Fruit fly (Drosophila melanogaster) whole organism, wandering third instar larva: ENCODE data around the gene Arv1.

Source experiments
- CG32264 ChIP-seq: fragments of 200-800 bp; sonication (Bioruptor generic); optimal IDR thresholded peaks from 2 replicates; lab custom pipeline; 2016; ENCODE audit warnings: missing biosample characterization, missing genetic modification characterization
- CrebA ChIP-seq: fragments of 200-800 bp; sonication (Bioruptor generic); optimal IDR thresholded peaks from 2 replicates; lab custom pipeline; 2016; ENCODE audit warnings: missing biosample characterization, mild to moderate bottlenecking, missing genetic modification characterization, borderline replicate concordance
- Dfd ChIP-seq: fragments of >200 bp; optimal IDR thresholded peaks from 2 replicates; lab custom pipeline; 2017; ENCODE audit warnings: missing biosample characterization, missing genetic modification characterization
- Dif ChIP-seq: fragments of 200-275, 200-300 bp; sonication (Bioruptor generic); optimal IDR thresholded peaks from 2 replicates; lab custom pipeline; 2018; ENCODE audit warnings: missing biosample characterization, missing genetic modification characterization; ENCODE audit not compliant: partially characterized antibody
- GATAd ChIP-seq: sonication (Bioruptor generic); optimal IDR thresholded peaks from 2 replicates; lab custom pipeline; 2016; ENCODE audit warnings: missing biosample characterization, missing genetic modification characterization
- HLH106 ChIP-seq: fragments of 200-800 bp; optimal IDR thresholded peaks from 3 replicates; lab custom pipeline; 2019; ENCODE audit warnings: missing biosample characterization, mild to moderate bottlenecking, missing genetic modification characterization, moderate library complexity
- Hnf4 ChIP-seq: fragments of 200-800 bp; sonication (Bioruptor generic); optimal IDR thresholded peaks from 2 replicates; lab custom pipeline; 2016; ENCODE audit warnings: missing biosample characterization, mild to moderate bottlenecking, missing genetic modification characterization
- Hr78 ChIP-seq: fragments of >200 bp; optimal IDR thresholded peaks from 2 replicates; lab custom pipeline; 2017; ENCODE audit warnings: missing biosample characterization, missing genetic modification characterization
- Hr83 ChIP-seq: fragments of 200-300 bp; sonication (Bioruptor generic); optimal IDR thresholded peaks from 2 replicates; lab custom pipeline; 2016; ENCODE audit warnings: missing biosample characterization, mild to moderate bottlenecking, missing genetic modification characterization, moderate library complexity; ENCODE audit not compliant: poor library complexity, severe bottlenecking
- Jra ChIP-seq: sonication (Bioruptor generic); optimal IDR thresholded peaks from 2 replicates; lab custom pipeline; 2016; ENCODE audit warnings: missing biosample characterization, missing genetic modification characterization
- Mio ChIP-seq: sonication (Bioruptor generic); optimal IDR thresholded peaks from 2 replicates; lab custom pipeline; 2016; ENCODE audit warnings: missing biosample characterization, missing genetic modification characterization
- Myc ChIP-seq: fragments of >200 bp; optimal IDR thresholded peaks from 2 replicates; lab custom pipeline; 2017
- N ChIP-seq: fragments of >200 bp; optimal IDR thresholded peaks from 2 replicates; lab custom pipeline; 2018; ENCODE audit warnings: missing biosample characterization, missing external identifiers, missing genetic modification characterization
- OdsH ChIP-seq: fragments of 200-800 bp; sonication (Bioruptor generic); optimal IDR thresholded peaks from 2 replicates; lab custom pipeline; 2016; ENCODE audit warnings: missing biosample characterization, mild to moderate bottlenecking, missing genetic modification characterization
- Rel ChIP-seq, 2 experiments: fragments of 200-800 bp; sonication (Bioruptor generic) in 1 of 2; optimal IDR thresholded peaks; 2 replicates in 1 of 2; 3 replicates in 1 of 2; lab custom pipeline; 2016 to 2019; ENCODE audit warnings: mild to moderate bottlenecking in 2 of 2, missing biosample characterization in 2 of 2, missing genetic modification characterization in 2 of 2, moderate library complexity in 1 of 2
- Sp1 ChIP-seq: fragments of 200-800 bp; sonication (Bioruptor generic); optimal IDR thresholded peaks from 3 replicates; lab custom pipeline; 2019; ENCODE audit warnings: missing biosample characterization, mild to moderate bottlenecking, missing genetic modification characterization, moderate library complexity
- Vsx2 ChIP-seq: fragments of 200-300, 225-300 bp; sonication (Bioruptor generic); optimal IDR thresholded peaks from 2 replicates; lab custom pipeline; 2018; ENCODE audit warnings: missing biosample characterization, missing genetic modification characterization; ENCODE audit not compliant: partially characterized antibody
- brk ChIP-seq: fragments of 200-800 bp; sonication (Bioruptor generic); optimal IDR thresholded peaks from 2 replicates; lab custom pipeline; 2016; ENCODE audit warnings: missing biosample characterization, mild to moderate bottlenecking, missing genetic modification characterization
- dl ChIP-seq, 2 experiments: fragments of 175-275, 200-275 bp in 1 of 2; fragments of 200-275 bp in 1 of 2; sonication (Bioruptor generic); optimal IDR thresholded peaks; lab custom pipeline; 2018; ENCODE audit warnings: mild to moderate bottlenecking in 2 of 2, missing biosample characterization in 2 of 2, missing genetic modification characterization in 2 of 2, moderate library complexity in 2 of 2; ENCODE audit not compliant: partially characterized antibody in 2 of 2, insufficient read depth in 1 of 2
- dsf ChIP-seq: sonication (Bioruptor generic); optimal IDR thresholded peaks from 2 replicates; lab custom pipeline; 2016; ENCODE audit warnings: missing biosample characterization, missing genetic modification characterization, borderline replicate concordance
- ey ChIP-seq: fragments of 200-800 bp; sonication (Bioruptor generic); optimal IDR thresholded peaks from 2 replicates; lab custom pipeline; 2016; ENCODE audit warnings: missing biosample characterization, missing genetic modification characterization
- foxo ChIP-seq, 2 experiments: fragments of 200-800 bp; sonication (Bioruptor generic); optimal IDR thresholded peaks; 2 replicates in 1 of 2; 3 replicates in 1 of 2; lab custom pipeline; 2016 to 2017; ENCODE audit warnings: missing biosample characterization in 2 of 2, missing genetic modification characterization in 2 of 2
- fru ChIP-seq: fragments of 200-800 bp; sonication (Bioruptor generic); optimal IDR thresholded peaks from 3 replicates; lab custom pipeline; 2016; ENCODE audit warnings: missing biosample characterization, mild to moderate bottlenecking, missing genetic modification characterization
- h ChIP-seq: fragments of 200-800 bp; sonication (Bioruptor generic); optimal IDR thresholded peaks from 3 replicates; lab custom pipeline; 2016; ENCODE audit warnings: missing biosample characterization, mild to moderate bottlenecking, missing genetic modification characterization
- lola ChIP-seq: fragments of >200 bp; optimal IDR thresholded peaks from 2 replicates; lab custom pipeline; 2017; ENCODE audit warnings: missing biosample characterization, missing genetic modification characterization
- psq ChIP-seq: fragments of 200-800 bp; sonication (Bioruptor generic); optimal IDR thresholded peaks from 3 replicates; lab custom pipeline; 2017; ENCODE audit warnings: missing biosample characterization, mild to moderate bottlenecking, missing genetic modification characterization, moderate library complexity
- rgr ChIP-seq: fragments of 200-800 bp; sonication (Bioruptor generic); optimal IDR thresholded peaks from 3 replicates; lab custom pipeline; 2016; ENCODE audit warnings: missing biosample characterization, mild to moderate bottlenecking, missing genetic modification characterization
- sage ChIP-seq: fragments of 200-800 bp; sonication (Bioruptor generic); optimal IDR thresholded peaks from 2 replicates; lab custom pipeline; 2016; ENCODE audit warnings: missing biosample characterization, mild to moderate bottlenecking, missing genetic modification characterization
- sv ChIP-seq: fragments of 200-800 bp; sonication (Bioruptor generic); optimal IDR thresholded peaks from 3 replicates; lab custom pipeline; 2016; ENCODE audit warnings: missing biosample characterization, missing genetic modification characterization
- tai ChIP-seq: sonication (Bioruptor generic); optimal IDR thresholded peaks from 2 replicates; lab custom pipeline; 2016; ENCODE audit warnings: missing biosample characterization, missing genetic modification characterization
- usp ChIP-seq: fragments of >200 bp; optimal IDR thresholded peaks from 2 replicates; lab custom pipeline; 2017; ENCODE audit warnings: missing biosample characterization, missing genetic modification characterization
- woc ChIP-seq: sonication (Bioruptor generic); optimal IDR thresholded peaks from 2 replicates; lab custom pipeline; 2016; ENCODE audit warnings: missing biosample characterization, mild to moderate bottlenecking, missing genetic modification characterization

Gene Arv1

DNA sequence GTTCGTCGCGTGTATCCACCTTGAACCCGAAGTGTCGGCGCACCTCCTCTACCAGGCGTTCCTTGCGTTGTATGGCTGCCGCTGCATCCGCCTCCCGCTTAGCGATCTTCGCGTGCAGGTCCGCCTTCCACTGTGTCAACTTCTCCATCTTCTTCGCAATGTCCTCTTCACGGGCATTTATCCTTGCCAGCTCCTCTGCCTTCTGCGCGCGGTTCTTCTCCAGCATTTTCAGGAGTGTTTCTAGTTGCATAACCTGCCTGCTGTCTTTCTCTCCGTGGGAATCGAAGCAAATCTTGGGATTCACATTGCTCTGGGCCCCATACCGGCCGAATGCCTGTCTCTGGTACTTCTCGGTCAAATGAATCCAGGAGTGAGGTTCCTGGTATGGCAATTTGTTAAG is 39.1 kb upstream of the Arv1 start:
- no peak for TF ChIP-seq Hr83 (GFP tag; lab: Kevin White, UChicago)
- TF ChIP-seq foxo (GFP tag; optimal IDR thresholded peaks at IDR 0.05; lab: Kevin White, UChicago), result no peak
- TF ChIP-seq psq, result no peak
- TF ChIP-seq ey (GFP tag; lab: Kevin White, UChicago), result no peak
- TF ChIP-seq Sp1 (GFP tag; lab: Kevin White, UChicago), result no peak
- no peak for TF ChIP-seq lola (GFP tag; lab: Kevin White, UChicago)
- no peak for TF ChIP-seq Jra (GFP tag; lab: Kevin White, UChicago)

DNA sequence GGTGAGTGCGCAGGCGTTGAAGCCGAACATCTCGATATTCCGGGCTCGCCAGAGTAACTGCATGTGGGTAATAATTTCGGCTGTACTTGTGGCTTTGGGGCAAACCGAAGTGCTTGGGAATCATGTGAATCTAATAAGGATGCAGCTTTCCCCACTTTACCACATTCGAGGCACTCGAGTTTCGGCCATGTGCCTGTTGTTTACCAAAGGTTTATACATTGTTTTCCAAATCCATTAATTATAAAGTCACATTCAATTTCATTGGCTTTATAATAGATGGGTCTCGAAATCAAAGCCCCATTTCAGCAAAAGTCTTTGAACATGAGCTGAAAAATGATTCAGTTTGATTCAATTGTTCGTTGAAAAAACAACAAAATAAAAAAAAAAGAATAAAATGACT is 36.0 kb upstream of the Arv1 start, which contains the start of gene CG7634:
Gene CG7634, plus strand, starts transcription at position 301 of the 400 bp plus-strand sequence.
- TF ChIP-seq psq (no peak), tai (GFP tag; lab: Kevin White, UChicago) (no peak), CG32264 (GFP tag; lab: Kevin White, UChicago) (no peak), lola (GFP tag; lab: Kevin White, UChicago) (no peak), Vsx2 (GFP tag; lab: Kevin White, UChicago) (no peak), Mio (GFP tag; lab: Kevin White, UChicago) (no peak), brk (GFP tag; lab: Kevin White, UChicago) (no peak), fru (GFP tag; lab: Kevin White, UChicago) (no peak), Hr83 (GFP tag; lab: Kevin White, UChicago) (no peak), N (GFP tag; lab: Kevin White, UChicago) (no peak), h (GFP tag; lab: Kevin White, UChicago) (no peak), foxo (GFP tag; optimal IDR thresholded peaks at IDR 0.05; lab: Kevin White, UChicago) (no peak), OdsH (GFP tag; lab: Kevin White, UChicago) (no peak), dl (GFP tag; optimal IDR thresholded peaks at IDR 0.05; lab: Kevin White, UChicago; ENCODE audit: insufficient read depth in 1 of 2, partially characterized antibody in 2 of 2) (no peak), Myc (no peak)

DNA sequence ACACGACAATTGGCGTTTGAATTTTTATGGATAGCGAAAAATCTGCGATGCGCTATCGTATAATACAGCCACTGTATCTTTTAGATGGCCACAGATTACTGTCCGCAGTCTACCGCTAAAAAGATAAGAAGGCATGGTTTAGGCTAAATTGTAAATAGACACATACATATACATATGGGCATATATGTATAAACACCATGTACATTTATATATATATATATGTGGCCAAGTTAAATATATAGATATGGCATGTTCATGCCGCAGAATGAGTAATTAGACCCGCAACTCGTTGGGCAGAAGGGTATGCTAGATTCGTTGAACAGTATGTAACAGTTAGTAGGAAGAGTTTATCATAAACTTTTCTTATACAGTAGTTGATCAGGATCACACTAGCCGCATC is 32.9 kb upstream of the Arv1 start, which contains the start of gene CapaR:
Gene CapaR, minus strand, starts transcription at position 101 of the 400 bp plus-strand sequence.
- TF ChIP-seq CrebA (GFP tag; lab: Kevin White, UChicago) (no peak), Myc (no peak), brk (GFP tag; lab: Kevin White, UChicago) (no peak), Hnf4 (GFP tag; lab: Kevin White, UChicago) (no peak), Jra (GFP tag; lab: Kevin White, UChicago) (no peak), tai (GFP tag; lab: Kevin White, UChicago) (no peak), Hr78 (GFP tag; lab: Kevin White, UChicago) (no peak), GATAd (GFP tag; lab: Kevin White, UChicago) (no peak), sv (GFP tag; lab: Kevin White, UChicago) (no peak), woc (no peak), usp (GFP tag; lab: Kevin White, UChicago) (no peak)
- TF ChIP-seq, all 38 proteins: peak for 0

DNA sequence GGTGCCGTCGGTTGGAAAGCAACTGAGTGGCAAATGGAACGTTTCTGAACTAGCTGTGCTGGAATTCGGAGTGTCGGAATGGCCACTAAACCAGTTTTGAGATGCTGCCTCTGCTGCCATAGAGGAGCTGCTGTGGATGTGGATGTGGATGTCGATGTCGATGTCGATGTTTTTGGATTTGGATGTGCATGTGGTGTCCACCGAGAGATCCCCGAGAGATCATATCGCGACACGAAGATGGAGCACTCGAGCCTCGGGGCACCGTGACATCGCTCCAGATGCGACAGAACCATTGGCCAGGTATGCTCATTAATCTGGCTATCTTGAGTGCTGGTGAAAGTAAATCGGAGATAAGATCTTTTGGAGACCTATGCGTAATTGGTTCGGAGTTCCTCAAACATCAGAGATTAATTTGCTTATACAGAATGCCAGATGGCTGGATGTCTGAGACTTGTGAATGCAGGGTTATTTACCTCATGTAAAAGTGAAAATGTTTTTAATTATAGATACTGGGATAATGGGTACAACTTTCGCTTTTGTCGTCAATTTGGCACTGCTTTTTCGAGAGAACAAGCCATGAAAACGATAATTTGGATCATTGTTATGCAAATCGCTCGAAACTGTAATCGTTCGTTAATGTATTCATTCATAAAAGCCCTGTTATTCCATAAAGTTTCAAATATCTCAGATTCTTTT is 29.2 kb upstream of the Arv1 start, which contains the start of gene CG7173:
Gene CG7173, minus strand, starts transcription at position 51 of the 696 bp plus-strand sequence.
- TF ChIP-seq Sp1 (GFP tag; lab: Kevin White, UChicago) (no peak), Hr83 (GFP tag; lab: Kevin White, UChicago) (no peak), brk (GFP tag; lab: Kevin White, UChicago) (no peak), sage (GFP tag; lab: Kevin White, UChicago) (no peak), GATAd (GFP tag; lab: Kevin White, UChicago) (no peak), N (GFP tag; lab: Kevin White, UChicago) (no peak), Dif (no peak), tai (GFP tag; lab: Kevin White, UChicago) (no peak), Mio (GFP tag; lab: Kevin White, UChicago) (no peak), foxo (GFP tag; optimal IDR thresholded peaks at IDR 0.05; lab: Kevin White, UChicago) (no peak), Dfd (no peak), HLH106 (tag; lab: Kevin White, UChicago) (no peak), dsf (GFP tag; lab: Kevin White, UChicago) (no peak), woc (no peak), OdsH (GFP tag; lab: Kevin White, UChicago) (no peak), Rel (GFP tag; optimal IDR thresholded peaks at IDR 0.05; lab: Kevin White, UChicago) (no peak), Rel (tag; optimal IDR thresholded peaks at IDR 0.05; lab: Kevin White, UChicago) (no peak), rgr (GFP tag; lab: Kevin White, UChicago) (no peak), CG32264 (GFP tag; lab: Kevin White, UChicago) (no peak), Myc (no peak), CrebA (GFP tag; lab: Kevin White, UChicago) (no peak)
